Worm (Caenorhabditis elegans): ENCODE results near the gene srsx-10.
A peak's percentile ranks its signal among the peaks of the same experiment; 100 is the strongest.

Gene srsx-10

ce11 chrV:4967238-4967637 lies 7.3 kb downstream of the srsx-10 start:
- TF ChIP-seq isw-1 (GFP tag; IDR thresholded peaks at IDR 0.05) (no peak), sptf-1 (tag; optimal IDR thresholded peaks at IDR 0.05) (no peak), lin-35 (GFP tag; optimal IDR thresholded peaks at IDR 0.05) (no peak), mab-9 (GFP tag; IDR thresholded peaks at IDR 0.05) (no peak), ceh-8 (GFP tag; optimal IDR thresholded peaks at IDR 0.05) (peak; percentile 83), xbp-1 (tag; optimal IDR thresholded peaks at IDR 0.05) (no peak), ztf-11 (tag; optimal IDR thresholded peaks at IDR 0.05) (no peak), dsc-1 (tag; optimal IDR thresholded peaks at IDR 0.05) (peak; percentile 60), lin-14 (GFP tag; optimal IDR thresholded peaks at IDR 0.05) (peak; percentile 66), nhr-47 (tag; optimal IDR thresholded peaks at IDR 0.05) (peak; percentile 10), nhr-71 (tag; optimal IDR thresholded peaks at IDR 0.05) (peak; percentile 15)

ce11 chrV:4965790-4966189 lies 8.8 kb downstream of the srsx-10 start:
- TF ChIP-seq nhr-71 (tag; optimal IDR thresholded peaks at IDR 0.05) (peak; percentile 7), blmp-1 (tag; optimal IDR thresholded peaks at IDR 0.05) (no peak), lin-13 (GFP tag; optimal IDR thresholded peaks at IDR 0.05) (no peak), ceh-63 (GFP tag; optimal IDR thresholded peaks at IDR 0.05) (no peak), efl-1 (optimal IDR thresholded peaks at IDR 0.05) (no peak), efl-1 (GFP tag; optimal IDR thresholded peaks at IDR 0.05 in 1 of 2) (peak in 1 of 2 experiments; percentile 78), nhr-85 (tag) (peak; percentile 77)

DNA sequence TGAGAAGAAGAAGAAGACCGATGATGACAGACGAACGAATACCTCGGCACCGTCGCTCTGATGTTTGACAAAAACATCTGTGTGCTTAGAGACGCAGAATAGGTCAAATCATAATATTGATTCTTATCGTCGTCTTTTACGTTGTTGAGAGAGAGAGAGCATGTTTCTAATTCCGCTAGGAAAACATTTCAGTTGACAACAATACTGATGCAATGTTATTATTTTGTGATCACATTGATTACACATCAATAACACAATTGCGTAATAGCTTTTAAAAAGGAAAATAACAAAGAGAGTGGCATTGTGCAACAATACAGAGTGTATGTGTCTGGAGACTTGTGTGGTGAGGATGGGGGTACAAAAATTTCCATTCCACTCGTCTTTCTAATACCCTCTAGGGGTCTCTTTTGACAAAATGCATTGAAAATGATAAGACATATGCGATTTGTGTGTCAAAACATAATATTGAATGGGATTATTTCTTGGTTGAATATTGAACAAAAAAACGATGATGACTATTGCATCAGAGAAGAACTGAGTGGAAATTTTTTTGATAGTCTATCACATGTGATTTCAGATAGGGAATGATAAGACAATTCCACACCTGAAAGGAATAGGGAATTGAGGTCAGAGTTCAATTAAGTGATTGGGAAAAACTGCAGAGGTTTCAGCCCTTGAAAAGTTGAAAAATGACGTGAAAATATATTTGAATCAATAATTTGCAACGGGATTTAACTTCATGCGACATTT lies 9.7 kb downstream of the srsx-10 start:
- no peak for TF ChIP-seq fkh-8 (tag; optimal IDR thresholded peaks at IDR 0.05)
- TF ChIP-seq egl-27 (tag; optimal IDR thresholded peaks at IDR 0.05) = no peak
- TF ChIP-seq nhr-85 (tag) = peak; percentile 57
- TF ChIP-seq tbx-2 (tag; optimal IDR thresholded peaks at IDR 0.05) = no peak
- peak in 1 of 2 experiments; percentile 30 for TF ChIP-seq lin-35 (GFP tag; optimal IDR thresholded peaks at IDR 0.05)
- peak; percentile 64 for TF ChIP-seq elt-2 (tag; optimal IDR thresholded peaks at IDR 0.05)

- TF ChIP-seq ces-1 (GFP tag; optimal IDR thresholded peaks at IDR 0.05) = no peak
- peak; percentile 21 for TF ChIP-seq lin-14 (GFP tag; optimal IDR thresholded peaks at IDR 0.05)
- no peak for TF ChIP-seq efl-1 (optimal IDR thresholded peaks at IDR 0.05)
- TF ChIP-seq efl-1 (GFP tag; optimal IDR thresholded peaks at IDR 0.05 in 1 of 2) = peak in 1 of 2 experiments; percentile 20
- peak; percentile 27 for TF ChIP-seq dsc-1 (tag; optimal IDR thresholded peaks at IDR 0.05)
- TF ChIP-seq nhr-71 (tag; optimal IDR thresholded peaks at IDR 0.05) = peak; percentile 22
- no peak for TF ChIP-seq ztf-11 (tag; optimal IDR thresholded peaks at IDR 0.05)
Measured at ce11 chrV:4964020-4964635, 10.4 kb downstream of the srsx-10 start.

ce11 chrV:4963606-4964005 lies 11.0 kb downstream of the srsx-10 start:
- TF ChIP-seq sup-37 (GFP tag; optimal IDR thresholded peaks at IDR 0.05) (no peak), ceh-63 (GFP tag; optimal IDR thresholded peaks at IDR 0.05) (no peak), efl-1 (optimal IDR thresholded peaks at IDR 0.05) (no peak), efl-1 (GFP tag; optimal IDR thresholded peaks at IDR 0.05 in 1 of 2) (no peak), fos-1 (tag; optimal IDR thresholded peaks at IDR 0.05) (no peak), nhr-237 (tag; optimal IDR thresholded peaks at IDR 0.05) (no peak), ets-5 (GFP tag; IDR thresholded peaks at IDR 0.05) (no peak), aha-1 (tag; optimal IDR thresholded peaks at IDR 0.05) (no peak), nhr-11 (tag; optimal IDR thresholded peaks at IDR 0.05) (no peak)

ce11 chrV:4962968-4963367 lies 11.6 kb downstream of the srsx-10 start, which contains the start of gene tam-1:
tam-1 (minus strand) TSS chrV:4963102.
- TF ChIP-seq hlh-4 (tag; optimal IDR thresholded peaks at IDR 0.05) = no peak
- peak; percentile 61 for TF ChIP-seq lin-14 (GFP tag; optimal IDR thresholded peaks at IDR 0.05)
- TF ChIP-seq nhr-85 (tag) = peak; percentile 8
- TF ChIP-seq nhr-12 (tag; optimal IDR thresholded peaks at IDR 0.05) = no peak
- TF ChIP-seq hlh-17 (GFP tag; optimal IDR thresholded peaks at IDR 0.05; ENCODE audit: borderline replicate concordance) = no peak
- no peak for TF ChIP-seq lin-35 (GFP tag; optimal IDR thresholded peaks at IDR 0.05)
- peak; percentile 10 for TF ChIP-seq skn-1 (tag; optimal IDR thresholded peaks at IDR 0.05)
- TF ChIP-seq blmp-1 (tag; optimal IDR thresholded peaks at IDR 0.05) = no peak
- TF ChIP-seq elt-2 (tag; optimal IDR thresholded peaks at IDR 0.05) = no peak
- TF ChIP-seq xbp-1 (tag; optimal IDR thresholded peaks at IDR 0.05) = no peak
- no peak for TF ChIP-seq ceh-88 (GFP tag; IDR thresholded peaks at IDR 0.05)
- no peak for TF ChIP-seq hpl-2 (GFP tag; optimal IDR thresholded peaks at IDR 0.05)
- TF ChIP-seq nhr-47 (tag; optimal IDR thresholded peaks at IDR 0.05) = no peak
- no peak for TF ChIP-seq tbx-2 (tag; optimal IDR thresholded peaks at IDR 0.05)

All from whole organism, L1 larva.